Worm (Caenorhabditis elegans) whole organism, L4/young adult: ENCODE data around the gene msp-79.

Source experiments
- W03F9.2 ChIP-seq: fragments of 150-350 bp; optimal IDR thresholded peaks from 2 replicates; lab custom pipeline; 2014; ENCODE audit warnings: missing biosample characterization, missing genetic modification characterization
- him-1 ChIP-seq: sonication (generic microtip); optimal IDR thresholded peaks from 2 replicates; lab custom pipeline; 2016; ENCODE audit warnings: missing genotype, missing genetic modification reagents, missing genetic modification characterization, missing compliant biosample characterization

ce11 chrIV:9796494-9796893 lies 29.5 kb upstream of the msp-79 start, which contains the start of gene pis-1:
- TF ChIP-seq W03F9.2 (tag; lab: Kevin White, UChicago): no peak
- no peak for TF ChIP-seq him-1 (tag; lab: Kevin White, UChicago)
